Worm (Caenorhabditis elegans) whole organism, L4/young adult: ENCODE data around the gene vps-32.1.

ENCODE experiments used
- dao-5 ChIP-seq: sonication (generic microtip); optimal IDR thresholded peaks from 2 replicates; lab custom pipeline; 2016; ENCODE audit warnings: missing genotype, missing genetic modification characterization, moderate library complexity, missing compliant biosample characterization
- him-1 ChIP-seq: sonication (generic microtip); optimal IDR thresholded peaks from 2 replicates; lab custom pipeline; 2016; ENCODE audit warnings: missing genotype, missing genetic modification reagents, missing genetic modification characterization, missing compliant biosample characterization

ce11 chrII:6637854-6638253 lies 48.3 kb downstream of the vps-32.1 start:
- TF ChIP-seq dao-5 (tag; lab: Kevin White, UChicago) (no peak), him-1 (tag; lab: Kevin White, UChicago) (no peak)
